Fruit fly (Drosophila melanogaster) whole organism: ENCODE results near the gene CG11786.

ENCODE experiments used
- CG8478 ChIP-seq: fragments of >200 bp; optimal IDR thresholded peaks from 2 replicates; lab custom pipeline; 2018; ENCODE audit warnings: inconsistent platforms
- Dll ChIP-seq: fragments of >200 bp; optimal IDR thresholded peaks from 2 replicates; lab custom pipeline; 2017
- EcR ChIP-seq, 2 experiments: fragments of >200 bp; optimal IDR thresholded peaks; 2 replicates each; lab custom pipeline; 2017; ENCODE audit warnings: missing biosample characterization in 2 of 2, missing genetic modification characterization in 2 of 2, missing genetic modification reagents in 2 of 2
- pan ChIP-seq: fragments of >200 bp; optimal IDR thresholded peaks from 2 replicates; lab custom pipeline; 2017
- psq ChIP-seq: fragments of >200 bp; optimal IDR thresholded peaks from 2 replicates; lab custom pipeline; 2017
- usp ChIP-seq: fragments of >200 bp; optimal IDR thresholded peaks from 2 replicates; lab custom pipeline; 2017; ENCODE audit warnings: missing biosample characterization, missing genetic modification characterization, mixed read lengths

CG11786 gene

DNA sequence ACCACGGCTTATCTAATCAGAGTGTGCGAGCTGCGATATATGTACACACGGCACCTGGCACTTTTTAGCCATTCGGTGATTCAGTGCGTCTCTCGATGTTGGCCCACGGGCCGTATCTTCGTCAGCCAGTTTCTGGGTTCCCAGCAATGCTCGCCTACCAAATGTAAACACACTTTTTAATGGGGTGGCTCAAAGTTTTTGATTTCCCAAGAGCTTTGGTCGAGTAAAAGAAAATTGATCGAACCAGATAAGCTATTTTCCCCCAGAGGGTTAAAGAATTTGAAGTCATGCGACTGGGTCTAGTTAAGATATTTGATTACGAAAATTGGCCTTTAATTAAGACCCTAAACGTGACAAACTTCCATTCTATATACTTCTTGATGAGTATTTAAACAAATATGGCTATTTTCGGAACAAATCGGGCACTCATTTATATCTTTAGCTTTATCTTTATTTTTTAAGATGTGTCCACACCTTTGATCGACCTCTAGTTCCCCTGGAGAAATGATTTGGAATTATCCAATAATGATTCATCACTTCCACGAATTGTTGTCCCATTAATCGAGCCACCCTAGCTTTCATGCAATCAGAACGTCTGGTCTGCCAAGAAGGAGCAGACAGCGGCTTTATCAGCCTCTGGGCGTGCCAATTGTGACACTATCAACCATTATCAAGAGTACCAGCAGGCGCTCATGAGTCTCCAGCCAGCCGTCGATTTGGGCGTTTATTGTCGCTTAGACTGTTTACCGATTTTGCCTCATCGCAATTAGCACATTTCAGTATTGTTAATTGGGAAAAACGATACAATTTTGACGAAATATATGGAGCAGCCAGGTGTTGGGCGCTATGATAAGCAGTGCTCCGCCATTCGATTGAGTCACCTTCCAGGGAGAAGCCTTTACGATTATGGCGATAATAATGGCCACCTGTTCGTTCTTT lies 18.6 kb upstream of the CG11786 start:
- TF ChIP-seq EcR (GFP tag; optimal IDR thresholded peaks at IDR 0.05; lab: Kevin White, UChicago) (no peak), psq (no peak), CG8478 (lab: Kevin White, UChicago) (no peak), usp (no peak), pan (lab: Kevin White, UChicago) (no peak), Dll (lab: Kevin White, UChicago) (no peak)

dm6 chr3R:25032686-25033085 lies 13.4 kb upstream of the CG11786 start:
- TF ChIP-seq pan (lab: Kevin White, UChicago), result no peak
- no peak for TF ChIP-seq psq
- no peak for TF ChIP-seq Dll (lab: Kevin White, UChicago)
- TF ChIP-seq EcR (GFP tag; optimal IDR thresholded peaks at IDR 0.05; lab: Kevin White, UChicago), result no peak
- TF ChIP-seq CG8478 (lab: Kevin White, UChicago), result no peak
- no peak for TF ChIP-seq usp

DNA sequence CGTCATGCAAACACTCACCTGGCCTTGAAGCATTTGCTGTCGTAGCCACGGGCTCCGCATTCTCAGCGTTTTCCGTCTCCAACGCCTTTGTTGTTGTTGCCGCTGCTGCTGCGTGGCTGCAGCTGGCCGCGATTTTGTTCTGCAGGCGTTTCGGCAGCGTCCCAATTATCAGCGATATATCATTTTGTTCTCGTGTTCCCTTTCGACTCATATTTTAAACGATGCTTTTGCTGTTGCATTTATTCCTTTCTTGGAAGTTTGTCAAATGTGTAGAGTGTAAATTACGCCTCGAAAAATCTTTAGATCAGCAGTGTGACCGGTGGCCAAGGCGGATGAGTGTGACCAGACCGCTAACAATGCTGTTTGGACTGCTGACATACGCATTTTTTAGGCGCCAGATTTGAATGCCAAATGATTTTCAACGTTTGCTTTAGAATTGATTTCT lies 13.0 kb upstream of the CG11786 start, which contains the start of gene Smg6:
TSS of gene Smg6 (minus strand) at position 324 of the 445 bp plus-strand sequence.
- TF ChIP-seq Dll (lab: Kevin White, UChicago), result no peak
- TF ChIP-seq psq, result no peak
- no peak for TF ChIP-seq CG8478 (lab: Kevin White, UChicago)
- no peak for TF ChIP-seq EcR (GFP tag; optimal IDR thresholded peaks at IDR 0.05; lab: Kevin White, UChicago)
- TF ChIP-seq usp, result no peak

- TF ChIP-seq Dll (lab: Kevin White, UChicago) (no peak), psq (no peak), CG8478 (lab: Kevin White, UChicago) (no peak), EcR (GFP tag; optimal IDR thresholded peaks at IDR 0.05; lab: Kevin White, UChicago) (no peak), pan (lab: Kevin White, UChicago) (no peak), usp (no peak)
These were observed 9.5 kb upstream of the CG11786 start, which contains the start of gene CG31115 for dm6 chr3R:25036644-25037043. TSS of gene CG31115 (plus strand) at chr3R:25036944.

DNA sequence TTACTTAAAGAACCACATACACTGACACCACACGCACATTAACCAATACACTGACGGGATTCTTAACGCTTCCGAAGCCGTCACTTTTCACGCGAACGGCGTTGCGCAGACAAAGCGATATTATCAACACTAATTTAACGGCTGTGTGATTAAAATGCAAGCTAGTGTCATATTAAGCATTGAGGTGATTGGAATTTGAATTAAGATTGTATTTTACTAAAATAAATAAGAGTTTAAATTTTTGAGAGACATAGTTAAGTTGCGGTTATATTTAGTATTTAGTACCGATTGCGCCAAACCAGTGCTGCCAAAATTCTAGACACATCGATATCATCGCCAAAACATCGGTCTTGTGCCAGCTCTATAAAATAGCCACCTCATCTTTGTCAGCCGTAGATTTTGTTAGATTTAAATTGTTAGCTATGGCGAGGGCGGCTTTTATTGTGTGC lies 7.1 kb upstream of the CG11786 start, which contains the start of the genes Ythdf and bai:
TSS of gene Ythdf (minus strand) at position 222 of the 449 bp plus-strand sequence.
TSS of gene bai (plus strand) at position 347 of the 449 bp plus-strand sequence.
- TF ChIP-seq EcR (GFP tag; optimal IDR thresholded peaks at IDR 0.05; lab: Kevin White, UChicago), result no peak
- no peak for TF ChIP-seq Dll (lab: Kevin White, UChicago)
- TF ChIP-seq psq, result no peak
- no peak for TF ChIP-seq CG8478 (lab: Kevin White, UChicago)
- TF ChIP-seq usp, result no peak
- no peak for TF ChIP-seq pan (lab: Kevin White, UChicago)

DNA sequence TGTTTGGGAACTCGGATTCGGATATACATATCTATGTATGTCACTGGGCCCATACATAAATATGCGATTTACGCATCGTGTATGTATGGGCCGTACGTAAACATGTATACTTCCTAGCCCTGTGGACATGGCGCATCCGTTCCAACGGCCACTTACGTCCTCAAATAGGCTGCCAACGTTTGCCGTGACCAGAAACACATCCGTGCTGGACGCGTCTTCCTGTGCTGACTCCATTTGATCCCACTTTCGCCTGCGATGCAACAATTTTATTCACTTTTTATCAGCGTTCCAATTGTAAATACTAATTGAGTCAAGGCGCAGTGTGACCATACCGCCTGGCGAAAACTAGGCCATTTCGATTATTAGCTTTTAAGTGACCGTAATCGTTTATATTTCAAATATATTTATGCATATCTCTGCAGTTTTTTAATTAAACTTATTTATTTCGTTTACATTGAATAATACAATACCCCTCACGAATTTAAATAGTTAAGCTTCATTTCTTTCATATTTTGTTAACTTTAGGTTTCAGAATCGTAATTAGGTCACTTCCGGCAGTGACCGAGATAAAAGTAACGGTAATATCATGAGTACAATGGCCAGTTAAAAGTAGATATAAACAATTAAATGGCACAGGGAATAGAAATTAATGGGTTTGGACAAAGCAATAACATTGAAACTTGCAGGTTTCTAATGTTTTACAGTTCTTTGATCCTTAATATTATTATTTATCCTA lies 1.1 kb upstream of the CG11786 start, which contains the start of gene 5PtaseI:
TSS of gene 5PtaseI (minus strand) at position 336 of the 736 bp plus-strand sequence.
- no peak for TF ChIP-seq usp
- TF ChIP-seq EcR (GFP tag; optimal IDR thresholded peaks at IDR 0.05; lab: Kevin White, UChicago), result no peak
- no peak for TF ChIP-seq pan (lab: Kevin White, UChicago)
- TF ChIP-seq Dll (lab: Kevin White, UChicago), result no peak
- TF ChIP-seq CG8478 (lab: Kevin White, UChicago), result no peak
- no peak for TF ChIP-seq psq

DNA sequence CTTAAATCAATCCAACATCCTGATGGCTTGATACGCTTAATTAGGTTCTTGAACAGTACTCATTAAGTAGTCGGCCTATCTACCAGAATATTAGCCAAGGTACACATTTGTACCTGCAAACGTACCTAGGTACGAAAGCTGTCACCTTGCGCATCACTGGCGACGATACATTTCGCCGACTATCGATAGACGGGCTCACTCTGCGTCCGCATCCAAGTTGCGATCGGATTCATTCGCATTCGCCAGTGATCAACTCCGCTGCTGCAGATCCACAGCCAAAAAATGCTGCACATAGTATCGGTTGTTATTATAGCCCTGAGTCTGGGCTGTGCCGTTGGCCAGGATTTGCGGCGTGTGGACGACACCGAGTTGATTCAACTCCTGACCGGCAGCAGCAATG lies 1.4 kb downstream of the CG11786 start, which contains the start of gene CG11790:
TSS of gene CG11790 (plus strand) at position 203 of the 400 bp plus-strand sequence.
- TF ChIP-seq usp (no peak), pan (lab: Kevin White, UChicago) (no peak), CG8478 (lab: Kevin White, UChicago) (no peak), EcR (GFP tag; optimal IDR thresholded peaks at IDR 0.05; lab: Kevin White, UChicago) (no peak), Dll (lab: Kevin White, UChicago) (no peak), psq (no peak)

- TF ChIP-seq pan (lab: Kevin White, UChicago) (no peak), psq (no peak), CG8478 (lab: Kevin White, UChicago) (no peak), Dll (lab: Kevin White, UChicago) (no peak), usp (no peak), EcR (GFP tag; optimal IDR thresholded peaks at IDR 0.05; lab: Kevin White, UChicago) (no peak)
These were observed 3.2 kb downstream of the CG11786 start, which contains the start of gene CG11791 for dm6 chr3R:25049383-25049741. TSS of gene CG11791 (plus strand) at chr3R:25049616.

- TF ChIP-seq CG8478 (lab: Kevin White, UChicago) (no peak), pan (lab: Kevin White, UChicago) (no peak), Dll (lab: Kevin White, UChicago) (no peak), EcR (GFP tag; optimal IDR thresholded peaks at IDR 0.05; lab: Kevin White, UChicago) (no peak), usp (no peak), psq (no peak)
These were observed 3.8 kb downstream of the CG11786 start for dm6 chr3R:25049742-25050517.

dm6 chr3R:25050649-25051048 lies 4.5 kb downstream of the CG11786 start:
- no peak for TF ChIP-seq CG8478 (lab: Kevin White, UChicago)
- TF ChIP-seq psq, result no peak
- TF ChIP-seq EcR (GFP tag; optimal IDR thresholded peaks at IDR 0.05; lab: Kevin White, UChicago), result no peak
- TF ChIP-seq Dll (lab: Kevin White, UChicago), result no peak
- no peak for TF ChIP-seq pan (lab: Kevin White, UChicago)
- no peak for TF ChIP-seq usp
